Fruit fly (Drosophila melanogaster): ENCODE measurements around the gene SerRS.

The SerRS gene

DNA sequence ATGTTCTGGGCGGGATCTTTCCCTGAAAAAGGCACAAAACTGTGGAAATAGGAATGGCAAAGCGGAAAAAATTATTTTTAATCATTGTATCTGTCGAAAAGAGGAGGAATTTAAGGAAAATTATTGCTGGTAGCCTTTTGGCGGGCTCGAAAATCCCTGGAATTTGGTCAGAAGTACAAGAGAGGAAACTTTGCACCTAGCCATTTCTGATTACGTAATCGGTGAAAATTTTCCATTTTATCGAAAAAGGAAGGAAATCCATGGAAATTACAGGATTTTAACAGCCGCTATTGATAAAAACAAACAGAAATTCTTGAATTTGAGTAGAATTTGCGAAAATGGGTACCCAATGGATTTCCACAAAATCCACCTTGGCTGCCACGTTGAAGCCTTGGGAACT, 50.4 kb downstream of the SerRS start:
- no peak for TF ChIP-seq psq (GFP tag; optimal IDR thresholded peaks at IDR 0.05)
- TF ChIP-seq fru (GFP tag; optimal IDR thresholded peaks at IDR 0.05) = no peak
- no peak for TF ChIP-seq Hnf4 (GFP tag; optimal IDR thresholded peaks at IDR 0.05)
- no peak for TF ChIP-seq br (GFP tag; optimal IDR thresholded peaks at IDR 0.05)
- TF ChIP-seq Sp1 (GFP tag; optimal IDR thresholded peaks at IDR 0.05) = no peak
- TF ChIP-seq N (GFP tag; optimal IDR thresholded peaks at IDR 0.05) = no peak
- no peak for TF ChIP-seq CG32264 (GFP tag; optimal IDR thresholded peaks at IDR 0.05)
- TF ChIP-seq OdsH (GFP tag; optimal IDR thresholded peaks at IDR 0.05) = no peak
- TF ChIP-seq jim (GFP tag; optimal IDR thresholded peaks at IDR 0.05) = no peak
- no peak for TF ChIP-seq sage (GFP tag; optimal IDR thresholded peaks at IDR 0.05)
- no peak for TF ChIP-seq Vsx2 (GFP tag; optimal IDR thresholded peaks at IDR 0.05; ENCODE audit: partially characterized antibody)
- TF ChIP-seq Hr78 (GFP tag; optimal IDR thresholded peaks at IDR 0.05) = no peak
